Worm (Caenorhabditis elegans): ENCODE measurements around the gene sri-32.

- TF ChIP-seq skn-1 (tag; optimal IDR thresholded peaks at IDR 0.05) (no peak), unc-62 (GFP tag; optimal IDR thresholded peaks at IDR 0.05 in 1 of 2) (no peak), unc-62 (tag; optimal IDR thresholded peaks at IDR 0.05) (no peak), ZK546.5 (tag; optimal IDR thresholded peaks at IDR 0.05) (no peak), ama-1 (optimal IDR thresholded peaks at IDR 0.05) (no peak), arid-1 (GFP tag; conservative IDR thresholded peaks at IDR 0.05) (no peak), mes-2 (tag; optimal IDR thresholded peaks at IDR 0.05; ENCODE audit: poor library complexity, severe bottlenecking) (no peak), ceh-82 (tag; optimal IDR thresholded peaks at IDR 0.05) (no peak), fos-1 (tag; optimal IDR thresholded peaks at IDR 0.05) (no peak), R02D3.7 (tag; optimal IDR thresholded peaks at IDR 0.05) (no peak), jun-1 (tag; optimal IDR thresholded peaks at IDR 0.05) (no peak), T26A8.4 (GFP tag; IDR thresholded peaks at IDR 0.05) (no peak), mxl-3 (GFP tag; optimal IDR thresholded peaks at IDR 0.05) (no peak)
Measured at ce11 chrII:3108101-3108500, 46.2 kb downstream of the sri-32 start.

Data from whole organism, L4 larva.